Worm (Caenorhabditis elegans) whole organism, mixed stage, embryonic: ENCODE data around the gene cutl-19.

ENCODE experiments used
- M03D4.4 ChIP-seq: sonication (generic microtip); optimal IDR thresholded peaks from 2 replicates; lab custom pipeline; 2017; ENCODE audit warnings: mild to moderate bottlenecking, missing genetic modification characterization, missing compliant biosample characterization
- bed-3 ChIP-seq: fragments of 200-800 bp; sonication (Bioruptor generic); optimal IDR thresholded peaks from 3 replicates; lab custom pipeline; 2018; ENCODE audit warnings: mild to moderate bottlenecking, missing genetic modification characterization, moderate library complexity, missing compliant biosample characterization
- ceh-39 ChIP-seq: fragments of 150-350 bp; optimal IDR thresholded peaks from 2 replicates; lab custom pipeline; 2014; ENCODE audit warnings: missing biosample characterization, missing genetic modification characterization
- ceh-43 ChIP-seq: fragments of 200-800 bp; sonication (Bioruptor generic); optimal IDR thresholded peaks from 2 replicates; lab custom pipeline; 2018; ENCODE audit warnings: mild to moderate bottlenecking, missing genetic modification characterization, moderate library complexity, missing compliant biosample characterization
- ceh-83 ChIP-seq: fragments of 200-800 bp; sonication (Bioruptor generic); optimal IDR thresholded peaks from 2 replicates; lab custom pipeline; 2018; ENCODE audit warnings: mild to moderate bottlenecking, missing genetic modification characterization, missing compliant biosample characterization
- ces-1 ChIP-seq: fragments of 150-350 bp; optimal IDR thresholded peaks from 2 replicates; lab custom pipeline; 2014; ENCODE audit warnings: missing biosample characterization, missing genetic modification reagents, missing genetic modification characterization
- cnd-1 ChIP-seq: fragments of 200-800 bp; sonication (Bioruptor generic); optimal IDR thresholded peaks from 2 replicates; lab custom pipeline; 2018; ENCODE audit warnings: mild to moderate bottlenecking, missing genetic modification characterization, missing compliant biosample characterization
- drap-1 ChIP-seq: fragments of 200-800 bp; sonication (Bioruptor generic); optimal IDR thresholded peaks from 3 replicates; lab custom pipeline; 2018; ENCODE audit warnings: mild to moderate bottlenecking, missing genetic modification characterization, missing compliant biosample characterization
- elt-1 ChIP-seq: sonication (generic microtip); optimal IDR thresholded peaks from 2 replicates; lab custom pipeline; 2017; ENCODE audit warnings: missing genetic modification characterization, mild to moderate bottlenecking, missing compliant biosample characterization, antibody characterized with exemption, moderate library complexity, borderline replicate concordance; ENCODE audit not compliant: insufficient read depth
- elt-3 ChIP-seq: fragments of 150-350 bp; optimal IDR thresholded peaks from 2 replicates; lab custom pipeline; 2014; ENCODE audit warnings: missing biosample characterization, missing genetic modification characterization
- flh-1 ChIP-seq: fragments of 200-800 bp; sonication (Bioruptor generic); optimal IDR thresholded peaks from 2 replicates; lab custom pipeline; 2018; ENCODE audit warnings: mild to moderate bottlenecking, missing genetic modification characterization, moderate library complexity, missing compliant biosample characterization
- ham-2 ChIP-seq: fragments of 200-800 bp; sonication (Bioruptor generic); optimal IDR thresholded peaks from 2 replicates; lab custom pipeline; 2018; ENCODE audit warnings: mild to moderate bottlenecking, missing genetic modification characterization, missing compliant biosample characterization
- lin-13 ChIP-seq: fragments of 150-350 bp; optimal IDR thresholded peaks from 2 replicates; lab custom pipeline; 2014; ENCODE audit warnings: missing biosample characterization, missing genetic modification characterization
- lin-32 ChIP-seq: fragments of 200-800 bp; sonication (Bioruptor generic); optimal IDR thresholded peaks from 2 replicates; lab custom pipeline; 2018; ENCODE audit warnings: mild to moderate bottlenecking, missing genetic modification characterization, missing compliant biosample characterization
- lsy-2 ChIP-seq: fragments of 150-350 bp; optimal IDR thresholded peaks from 2 replicates; lab custom pipeline; 2014; ENCODE audit warnings: missing biosample characterization, missing genetic modification characterization
- mab-5 ChIP-seq: fragments of 150-350 bp; optimal IDR thresholded peaks from 2 replicates; lab custom pipeline; 2014; ENCODE audit warnings: missing biosample characterization, missing genetic modification characterization
- mep-1 ChIP-seq: fragments of 150-350 bp; optimal IDR thresholded peaks from 2 replicates; lab custom pipeline; 2017; ENCODE audit warnings: missing biosample characterization, missing genetic modification reagents, missing genetic modification characterization, inconsistent platforms
- mls-2 ChIP-seq: sonication (generic microtip); optimal IDR thresholded peaks from 2 replicates; lab custom pipeline; 2016; ENCODE audit warnings: mild to moderate bottlenecking, missing genetic modification characterization, moderate library complexity, missing compliant biosample characterization
- nhr-12 ChIP-seq: fragments of 150-350 bp; optimal IDR thresholded peaks from 2 replicates; lab custom pipeline; 2014; ENCODE audit warnings: missing biosample characterization, missing genetic modification characterization
- nhr-2 ChIP-seq: fragments of 150-350 bp; optimal IDR thresholded peaks from 2 replicates; lab custom pipeline; 2014; ENCODE audit warnings: missing biosample characterization, missing genetic modification characterization
- nhr-237 ChIP-seq: fragments of 150-350 bp; optimal IDR thresholded peaks from 2 replicates; lab custom pipeline; 2014; ENCODE audit warnings: missing biosample characterization, missing genetic modification characterization
- nhr-28 ChIP-seq: fragments of 150-350 bp; optimal IDR thresholded peaks from 2 replicates; lab custom pipeline; 2014; ENCODE audit warnings: missing biosample characterization, missing genetic modification characterization
- nhr-76 ChIP-seq: sonication (generic microtip); optimal IDR thresholded peaks from 2 replicates; lab custom pipeline; 2017; ENCODE audit warnings: missing biosample characterization, missing genetic modification characterization
- pha-4 ChIP-seq: fragments of 150-350 bp; optimal IDR thresholded peaks from 2 replicates; lab custom pipeline; 2018; ENCODE audit warnings: missing biosample characterization, missing genetic modification reagents, missing genetic modification characterization
- sem-2 ChIP-seq: fragments of 200-800 bp; sonication (Bioruptor generic); optimal IDR thresholded peaks from 2 replicates; lab custom pipeline; 2018; ENCODE audit warnings: mild to moderate bottlenecking, missing genetic modification characterization, missing compliant biosample characterization
- snpc-4 ChIP-seq: fragments of 150-350 bp; optimal IDR thresholded peaks from 2 replicates; lab custom pipeline; 2014; ENCODE audit warnings: missing biosample characterization, missing genetic modification characterization
- unc-120 ChIP-seq: sonication (generic microtip); optimal IDR thresholded peaks from 2 replicates; lab custom pipeline; 2017; ENCODE audit warnings: missing genetic modification characterization, missing compliant biosample characterization; ENCODE audit not compliant: poor library complexity, severe bottlenecking
- unc-39 ChIP-seq: fragments of 150-350 bp; optimal IDR thresholded peaks from 2 replicates; lab custom pipeline; 2014; ENCODE audit warnings: missing biosample characterization, missing genetic modification characterization
- unc-62 ChIP-seq: fragments of 150-350 bp; optimal IDR thresholded peaks from 2 replicates; lab custom pipeline; 2014; ENCODE audit warnings: missing biosample characterization, missing genetic modification reagents, missing genetic modification characterization
- zip-8 ChIP-seq: fragments of 150-350 bp; optimal IDR thresholded peaks from 2 replicates; lab custom pipeline; 2014; ENCODE audit warnings: missing biosample characterization, missing genetic modification characterization

cutl-19 gene

DNA sequence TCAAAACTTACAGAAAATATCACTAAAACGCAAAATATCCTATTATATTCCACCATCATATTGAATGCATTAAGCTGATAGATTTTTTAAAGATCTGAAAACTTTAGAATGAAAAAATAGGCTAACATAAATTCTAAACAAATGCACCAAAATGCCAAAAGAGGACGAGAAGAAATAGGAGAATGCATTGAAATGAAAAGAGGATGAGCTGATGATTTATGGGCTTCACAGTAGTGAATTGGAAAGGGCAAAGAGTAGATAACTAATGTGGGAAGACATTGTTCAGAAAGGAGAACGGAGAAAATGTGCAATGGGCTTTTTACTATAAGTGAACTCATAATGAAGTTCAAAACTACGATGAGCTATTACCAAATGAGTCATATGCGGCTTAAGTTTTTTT lies at the start of gene cutl-19:
Gene cutl-19, minus strand, starts transcription at position 101 of the 400 bp plus-strand sequence.
- TF ChIP-seq flh-1 (GFP tag; lab: Kevin White, UChicago) (no peak), mab-5 (tag; lab: Kevin White, UChicago) (no peak), drap-1 (no peak), elt-1 (tag; lab: Kevin White, UChicago) (no peak), lin-32 (GFP tag; lab: Kevin White, UChicago) (no peak), ham-2 (GFP tag; lab: Kevin White, UChicago) (no peak), pha-4 (tag; lab: Kevin White, UChicago) (no peak), nhr-28 (no peak), ces-1 (GFP tag; lab: Kevin White, UChicago) (no peak), lsy-2 (no peak), nhr-237 (no peak), unc-62 (GFP tag; lab: Kevin White, UChicago) (no peak), sem-2 (no peak)

DNA sequence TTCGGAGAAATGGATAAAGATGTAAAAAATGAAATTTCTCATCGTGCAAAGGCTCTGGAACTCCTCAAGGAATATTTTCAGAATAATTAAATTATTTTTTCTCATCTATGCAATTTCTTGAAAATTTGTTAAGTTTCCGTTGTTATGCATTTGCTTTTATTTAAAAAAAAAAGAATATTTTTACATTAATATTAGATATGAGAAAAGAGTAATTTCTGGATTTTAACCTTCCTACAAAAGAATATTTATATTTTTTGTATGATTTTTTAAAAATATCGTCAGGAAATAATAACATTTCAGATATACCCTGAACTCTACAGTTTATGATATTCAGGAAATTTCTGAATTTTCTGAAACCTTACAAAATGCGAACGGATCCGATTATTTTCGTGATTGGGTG lies 47.4 kb upstream of the cutl-19 start, which contains the start of gene gro-1:
Gene gro-1, plus strand, starts transcription at position 301 of the 400 bp plus-strand sequence.
- no peak for TF ChIP-seq nhr-12 (tag; lab: Kevin White, UChicago)
- no peak for TF ChIP-seq lsy-2

DNA sequence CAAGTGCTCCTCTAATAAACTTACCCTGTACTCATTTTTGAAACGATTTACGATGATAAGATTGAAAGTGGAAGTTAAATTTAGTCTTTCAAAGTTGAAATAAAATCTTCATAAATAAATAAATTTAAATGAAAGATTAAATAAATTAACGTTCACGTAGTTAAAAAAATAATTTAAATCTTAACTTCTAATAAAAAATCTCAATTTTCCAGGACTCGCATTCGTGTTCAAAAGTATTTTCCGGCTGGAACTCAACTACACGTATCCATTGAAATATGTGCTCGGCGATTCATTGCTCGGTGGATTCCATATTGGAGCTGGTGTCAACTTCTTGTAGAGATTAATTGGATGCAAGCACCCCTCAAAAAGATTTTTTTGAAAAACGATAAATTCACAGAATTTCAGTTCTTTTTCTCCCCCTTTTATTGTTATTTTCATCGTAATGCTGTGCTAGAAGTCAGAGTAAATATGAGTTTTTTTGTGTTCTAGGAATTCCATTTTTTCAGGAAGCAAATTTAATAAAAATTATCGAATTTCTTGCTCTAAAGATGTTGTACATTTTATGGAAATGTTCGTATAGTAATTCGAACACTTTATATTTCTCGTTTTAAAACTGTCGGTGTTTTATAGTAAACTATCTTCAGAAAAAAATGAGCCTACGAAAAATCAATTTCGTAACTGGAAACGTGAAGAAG lies 46.0 kb upstream of the cutl-19 start, which contains the start of the genes C34E10.9 and hap-1:
Gene C34E10.9, minus strand, starts transcription at position 101 of the 695 bp plus-strand sequence.
Gene hap-1, plus strand, starts transcription at position 645 of the 695 bp plus-strand sequence.
- TF ChIP-seq cnd-1 (tag; lab: Kevin White, UChicago) (no peak), lin-13 (tag; lab: Kevin White, UChicago) (no peak), ham-2 (GFP tag; lab: Kevin White, UChicago) (no peak), unc-39 (tag; lab: Kevin White, UChicago) (no peak), zip-8 (tag; lab: Kevin White, UChicago) (no peak), elt-3 (tag; lab: Kevin White, UChicago) (no peak), nhr-237 (no peak), lsy-2 (no peak), lin-32 (GFP tag; lab: Kevin White, UChicago) (no peak), mab-5 (tag; lab: Kevin White, UChicago) (no peak), ceh-39 (tag; lab: Kevin White, UChicago) (no peak), ces-1 (GFP tag; lab: Kevin White, UChicago) (no peak), mep-1 (tag; lab: Kevin White, UChicago) (no peak), flh-1 (GFP tag; lab: Kevin White, UChicago) (no peak), unc-62 (GFP tag; lab: Kevin White, UChicago) (no peak), ceh-83 (GFP tag; lab: Kevin White, UChicago) (no peak), snpc-4 (tag; lab: Kevin White, UChicago) (no peak), M03D4.4 (tag; lab: Kevin White, UChicago) (no peak)
- TF ChIP-seq, all 35 proteins: peak for 0

DNA sequence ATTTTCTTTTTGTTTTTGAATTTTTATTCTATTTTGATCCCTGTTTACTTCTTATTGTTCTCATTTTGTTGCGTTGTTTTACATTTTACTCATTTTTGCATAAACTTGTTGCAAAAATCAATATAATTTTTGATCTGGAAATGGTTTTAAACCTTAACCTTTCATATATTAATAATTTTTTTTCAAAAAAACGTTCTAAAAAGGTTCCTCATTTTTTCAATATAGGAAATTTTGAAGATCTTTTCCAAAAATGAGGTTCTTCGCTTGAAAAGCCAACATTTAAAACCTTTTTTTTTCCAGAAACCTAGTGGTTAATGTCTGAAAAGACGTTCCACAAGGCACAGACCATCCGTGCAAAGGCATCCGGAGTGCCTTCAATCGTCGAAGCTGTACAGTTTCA lies 43.0 kb upstream of the cutl-19 start, which contains the start of gene gop-3:
Gene gop-3, plus strand, starts transcription at position 301 of the 400 bp plus-strand sequence.
- no peak for TF ChIP-seq bed-3 (GFP tag; lab: Kevin White, UChicago)
- TF ChIP-seq elt-3 (tag; lab: Kevin White, UChicago) = no peak
- no peak for TF ChIP-seq unc-62 (GFP tag; lab: Kevin White, UChicago)
- TF ChIP-seq lin-13 (tag; lab: Kevin White, UChicago) = no peak
- TF ChIP-seq nhr-76 (tag; lab: Kevin White, UChicago) = no peak
- no peak for TF ChIP-seq mls-2 (tag; lab: Kevin White, UChicago)
- TF ChIP-seq flh-1 (GFP tag; lab: Kevin White, UChicago) = no peak
- TF ChIP-seq M03D4.4 (tag; lab: Kevin White, UChicago) = no peak
- TF ChIP-seq ceh-43 = no peak
- TF ChIP-seq lsy-2 = no peak
- no peak for TF ChIP-seq unc-120 (tag; lab: Kevin White, UChicago)
- TF ChIP-seq unc-39 (tag; lab: Kevin White, UChicago) = no peak

DNA sequence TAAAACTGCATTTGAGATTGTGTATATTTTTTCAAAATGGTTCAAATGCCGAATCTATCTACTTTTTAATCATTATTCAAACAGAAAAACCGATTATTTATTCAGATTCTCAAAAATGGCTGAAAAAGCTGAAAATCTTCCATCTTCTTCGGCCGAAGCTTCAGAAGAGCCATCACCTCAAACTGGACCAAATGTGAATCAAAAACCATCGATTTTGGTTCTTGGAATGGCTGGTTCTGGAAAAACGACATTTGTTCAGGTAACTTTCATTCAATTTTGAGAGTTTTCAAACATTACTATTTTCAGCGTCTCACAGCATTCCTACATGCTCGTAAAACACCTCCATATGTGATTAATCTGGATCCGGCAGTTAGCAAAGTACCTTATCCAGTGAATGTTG lies 41.5 kb upstream of the cutl-19 start, which contains the start of gene gop-2:
Gene gop-2, plus strand, starts transcription at position 106 of the 400 bp plus-strand sequence.
- TF ChIP-seq lin-32 (GFP tag; lab: Kevin White, UChicago) (no peak), bed-3 (GFP tag; lab: Kevin White, UChicago) (no peak), nhr-2 (tag; lab: Kevin White, UChicago) (no peak), M03D4.4 (tag; lab: Kevin White, UChicago) (no peak), ceh-39 (tag; lab: Kevin White, UChicago) (no peak), unc-39 (tag; lab: Kevin White, UChicago) (no peak)
- TF ChIP-seq, all 35 proteins: peak for 0
